Worm (Caenorhabditis elegans): ENCODE measurements around the gene twk-7.

Gene twk-7

DNA sequence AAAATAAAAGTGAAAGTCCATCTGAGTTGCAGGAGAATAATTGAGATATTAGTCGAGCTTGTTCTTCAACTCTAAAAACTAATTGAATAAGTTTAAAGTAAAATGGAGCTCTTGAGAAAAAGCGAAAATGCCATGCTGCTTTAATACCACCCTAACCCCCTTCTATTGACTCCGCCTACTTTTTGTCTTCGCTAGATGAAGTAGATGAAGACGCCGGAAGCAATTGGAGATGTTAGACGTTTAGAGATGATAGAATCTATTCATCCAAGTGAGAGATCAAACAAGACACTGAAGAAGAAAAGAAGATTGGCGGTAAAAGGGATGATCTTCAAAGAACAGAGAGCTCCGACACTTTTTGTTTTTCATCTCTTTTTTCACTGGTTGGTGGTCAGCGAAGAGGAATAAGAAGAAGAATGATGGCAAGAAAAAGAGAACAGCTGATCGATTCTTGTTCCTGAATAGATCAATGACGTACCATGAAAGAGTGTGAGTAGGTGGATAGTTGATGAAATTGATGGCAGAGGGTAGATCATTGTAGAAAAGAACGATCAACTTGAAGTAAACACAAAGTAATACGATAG is 11.0 kb upstream of the twk-7 start (continued):
- no peak for TF ChIP-seq jun-1 (tag; optimal IDR thresholded peaks at IDR 0.05)
- peak; percentile 23 for TF ChIP-seq nhr-11 (tag; optimal IDR thresholded peaks at IDR 0.05)
- TF ChIP-seq ctbp-1 (GFP tag; IDR thresholded peaks at IDR 0.05): no peak
- TF ChIP-seq nhr-41 (GFP tag; IDR thresholded peaks at IDR 0.05): no peak
- no peak for TF ChIP-seq duxl-1 (tag; optimal IDR thresholded peaks at IDR 0.05; ENCODE audit: poor library complexity)
- peak; percentile 6; the same call in 1 of the 2 replicates for TF ChIP-seq dmd-6 (GFP tag; IDR thresholded peaks at IDR 0.05)
- TF ChIP-seq ceh-20 (GFP tag; IDR thresholded peaks at IDR 0.05): 0 out of 2 replicates have a peak, but pooled peaks have one; percentile 11
- TF ChIP-seq nhr-25 (tag; optimal IDR thresholded peaks at IDR 0.05; ENCODE audit: borderline replicate concordance, insufficient read depth): no peak
- no peak for TF ChIP-seq F49E8.2 (tag; optimal IDR thresholded peaks at IDR 0.05; ENCODE audit: borderline replicate concordance)
- no peak for TF ChIP-seq gei-8 (GFP tag; optimal IDR thresholded peaks at IDR 0.05)
- TF ChIP-seq ceh-44 (GFP tag; IDR thresholded peaks at IDR 0.05): no peak
- no peak for TF ChIP-seq Y48G9A.11 (GFP tag; IDR thresholded peaks at IDR 0.05)

- no peak for TF ChIP-seq T20F7.1 (GFP tag; optimal IDR thresholded peaks at IDR 0.05)
- TF ChIP-seq F44E2.7 (GFP tag; IDR thresholded peaks at IDR 0.05): no peak
- TF ChIP-seq pha-4 (GFP tag; IDR thresholded peaks at IDR 0.05): no peak
- TF ChIP-seq pha-4 (tag; optimal IDR thresholded peaks at IDR 0.05): peak; percentile 39
- TF ChIP-seq ZK546.5 (tag; optimal IDR thresholded peaks at IDR 0.05): no peak
- TF ChIP-seq nhr-28 (tag; optimal IDR thresholded peaks at IDR 0.05): peak; percentile 38
- TF ChIP-seq dve-1 (tag; optimal IDR thresholded peaks at IDR 0.05; ENCODE audit: insufficient read depth): peak; percentile 70
- TF ChIP-seq skn-1 (tag; optimal IDR thresholded peaks at IDR 0.05): no peak
- peak in 1 of 2 experiments; percentile 39 for TF ChIP-seq mdl-1 (tag; optimal IDR thresholded peaks at IDR 0.05)
- TF ChIP-seq nhr-41 (GFP tag; IDR thresholded peaks at IDR 0.05): no peak
- no peak for TF ChIP-seq php-3 (GFP tag; IDR thresholded peaks at IDR 0.05)
- TF ChIP-seq dpl-1 (GFP tag; optimal IDR thresholded peaks at IDR 0.05): no peak
- TF ChIP-seq F10B5.3 (tag; optimal IDR thresholded peaks at IDR 0.05): no peak
- TF ChIP-seq R02D3.7 (tag; optimal IDR thresholded peaks at IDR 0.05): no peak
- no peak for TF ChIP-seq D1046.2 (GFP tag; IDR thresholded peaks at IDR 0.05)
- TF ChIP-seq zfp-3 (GFP tag; conservative IDR thresholded peaks at IDR 0.05): no peak
- TF ChIP-seq hlh-30 (tag; optimal IDR thresholded peaks at IDR 0.05; ENCODE audit: insufficient read depth): peak; percentile 65
- no peak for TF ChIP-seq snpc-4 (tag; optimal IDR thresholded peaks at IDR 0.05)
- peak; percentile 2 for TF ChIP-seq spr-1 (tag; optimal IDR thresholded peaks at IDR 0.05)
- no peak for TF ChIP-seq egl-43 (GFP tag; IDR thresholded peaks at IDR 0.05)
- TF ChIP-seq madf-9 (GFP tag; conservative IDR thresholded peaks at IDR 0.05): no peak
- TF ChIP-seq nhr-11 (tag; optimal IDR thresholded peaks at IDR 0.05): no peak
- TF ChIP-seq daf-16 (GFP tag; optimal IDR thresholded peaks at IDR 0.05): no peak
- peak; percentile 67 for TF ChIP-seq daf-16 (tag; optimal IDR thresholded peaks at IDR 0.05)
- TF ChIP-seq nhr-111 (GFP tag; optimal IDR thresholded peaks at IDR 0.05): no peak
- no peak for TF ChIP-seq daf-19 (GFP tag; conservative IDR thresholded peaks at IDR 0.05)
- TF ChIP-seq nhr-48 (tag; optimal IDR thresholded peaks at IDR 0.05): peak; percentile 6
- TF ChIP-seq F37D6.2 (tag; optimal IDR thresholded peaks at IDR 0.05): no peak
- TF ChIP-seq hif-1 (tag; optimal IDR thresholded peaks at IDR 0.05): no peak
- no peak for TF ChIP-seq rbr-2 (tag; optimal IDR thresholded peaks at IDR 0.05)
- peak; percentile 83 for TF ChIP-seq aha-1 (tag)
- TF ChIP-seq lin-1 (GFP tag; IDR thresholded peaks at IDR 0.05): no peak
- no peak for TF ChIP-seq mxl-2 (GFP tag; conservative IDR thresholded peaks at IDR 0.05)
- TF ChIP-seq attf-4 (tag; optimal IDR thresholded peaks at IDR 0.05): no peak
- TF ChIP-seq unc-39 (tag; optimal IDR thresholded peaks at IDR 0.05): no peak
- TF ChIP-seq duxl-1 (tag; optimal IDR thresholded peaks at IDR 0.05; ENCODE audit: poor library complexity): no peak
- no peak for TF ChIP-seq unc-62 (GFP tag; optimal IDR thresholded peaks at IDR 0.05 in 1 of 2)
- TF ChIP-seq unc-62 (tag; optimal IDR thresholded peaks at IDR 0.05): no peak
- TF ChIP-seq hlh-11 (tag; optimal IDR thresholded peaks at IDR 0.05): peak; percentile 53
- TF ChIP-seq ceh-32 (tag; optimal IDR thresholded peaks at IDR 0.05; ENCODE audit: poor library complexity): no peak
These were observed 10.4 kb upstream of the twk-7 start, which contains the start of gene F22B7.9 for ce11 chrIII:8653875-8654386. F22B7.9 (minus strand) TSS chrIII:8653925.
